Worm (Caenorhabditis elegans): Measurements from ENCODE around the gene ced-6.

ce11 chrIII:5568265-5568664 lies 27.3 kb upstream of the ced-6 start:
- TF ChIP-seq ztf-11 (tag; optimal IDR thresholded peaks at IDR 0.05) (no peak), nhr-90 (tag; optimal IDR thresholded peaks at IDR 0.05; ENCODE audit: poor library complexity) (no peak), snu-23 (GFP tag; optimal IDR thresholded peaks at IDR 0.05) (no peak), pag-3 (tag; optimal IDR thresholded peaks at IDR 0.05; ENCODE audit: borderline replicate concordance, insufficient read depth) (no peak), unc-62 (GFP tag; optimal IDR thresholded peaks at IDR 0.05) (no peak), lin-15B (tag; optimal IDR thresholded peaks at IDR 0.05) (no peak), C04F5.9 (tag; optimal IDR thresholded peaks at IDR 0.05) (no peak), nhr-237 (tag; optimal IDR thresholded peaks at IDR 0.05) (no peak), lin-13 (GFP tag; optimal IDR thresholded peaks at IDR 0.05) (no peak), mef-2 (tag; optimal IDR thresholded peaks at IDR 0.05) (no peak), rnt-1 (tag; optimal IDR thresholded peaks at IDR 0.05) (no peak), lir-3 (tag; optimal IDR thresholded peaks at IDR 0.05; ENCODE audit: poor library complexity) (no peak), elt-2 (tag; optimal IDR thresholded peaks at IDR 0.05) (no peak), jun-1 (tag; optimal IDR thresholded peaks at IDR 0.05) (no peak)

Measured in whole organism, L1 larva.